Worm (Caenorhabditis elegans) whole organism, young adult: ENCODE results near the gene C09G12.5.

Experiments used
- Y56A3A.18 ChIP-seq: fragments of 200-800 bp; sonication (Bioruptor generic); IDR thresholded peaks from 2 replicates; pipeline ENCODE4 v1.3.6; 2022; ENCODE audit warnings: missing genetic modification reagents, missing genetic modification characterization, missing compliant biosample characterization
- Y95B8A.8 ChIP-seq: fragments of 200-800 bp; sonication (Bioruptor generic); IDR thresholded peaks from 2 replicates; pipeline ENCODE4 v1.3.6; 2022; ENCODE audit warnings: missing genetic modification reagents, missing genetic modification characterization, missing compliant biosample characterization
- aptf-2 ChIP-seq: fragments of 200-800 bp; sonication (Bioruptor generic); conservative IDR thresholded peaks from 2 replicates; pipeline ENCODE4 v1.3.6; 2022; ENCODE audit warnings: missing genetic modification reagents, missing genetic modification characterization, missing compliant biosample characterization
- lin-35 ChIP-seq, 3 experiments: fragments of 150-350 bp in 2 of 3; sonication (generic microtip) in 1 of 3; optimal IDR thresholded peaks; 2 replicates each; lab custom pipeline; 2014 to 2018; ENCODE audit warnings: missing biosample characterization in 3 of 3, missing genetic modification characterization in 3 of 3, missing genetic modification reagents in 3 of 3
- nfya-2 ChIP-seq: fragments of 200-800 bp; sonication (Bioruptor generic); IDR thresholded peaks from 2 replicates; pipeline ENCODE4 v1.3.6; 2022; ENCODE audit warnings: missing genetic modification reagents, missing genetic modification characterization, missing compliant biosample characterization
- snpc-1.3 ChIP-seq: sonication (generic microtip); optimal IDR thresholded peaks from 2 replicates; lab custom pipeline; 2017; ENCODE audit warnings: missing genetic modification characterization, mild to moderate bottlenecking, missing compliant biosample characterization, antibody characterized with exemption, moderate library complexity, missing genotype, missing genetic modification reagents; ENCODE audit not compliant: insufficient read depth
- snpc-4 ChIP-seq, 5 experiments: fragments of 150-350 bp in 1 of 5; sonication (generic microtip) in 4 of 5; optimal IDR thresholded peaks; 2 replicates each; lab custom pipeline; 2014 to 2018; ENCODE audit warnings: missing genetic modification characterization in 5 of 5, missing biosample characterization in 3 of 5, antibody characterized with exemption in 2 of 5, mild to moderate bottlenecking in 2 of 5, missing compliant biosample characterization in 2 of 5, missing genotype in 2 of 5, moderate library complexity in 2 of 5, missing genetic modification reagents in 1 of 5

DNA sequence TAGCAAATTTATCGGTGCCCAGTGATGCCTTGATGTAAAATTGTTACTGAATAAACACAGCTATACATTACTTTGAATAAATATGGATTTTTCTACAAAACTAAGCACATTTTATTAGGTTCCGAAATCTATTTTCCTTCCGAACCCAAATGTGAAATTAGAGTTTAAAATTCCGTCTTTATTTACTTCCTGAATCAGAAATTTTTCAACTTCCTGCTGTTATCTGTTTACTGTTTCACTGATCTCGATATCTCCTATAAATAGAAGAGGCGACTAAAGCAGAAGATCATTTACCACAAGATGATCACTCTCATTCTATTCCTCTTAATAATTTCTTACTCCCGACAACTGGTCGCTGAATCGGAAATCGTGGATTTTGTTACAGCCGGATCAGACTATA lies 9.4 kb upstream of the C09G12.5 start, which contains the start of gene F58E2.2:
- no peak for TF ChIP-seq nfya-2 (GFP tag; lab: Robert Waterston, UW)
- TF ChIP-seq Y95B8A.8 (GFP tag; lab: Robert Waterston, UW) = no peak
- TF ChIP-seq Y56A3A.18 (GFP tag; lab: Robert Waterston, UW) = no peak
- TF ChIP-seq snpc-4 (GFP tag; optimal IDR thresholded peaks at IDR 0.05; lab: Kevin White, UChicago) = no peak
- no peak for TF ChIP-seq snpc-4 (tag; optimal IDR thresholded peaks at IDR 0.05; lab: Kevin White, UChicago)
- no peak for TF ChIP-seq aptf-2 (GFP tag; lab: Robert Waterston, UW)
- TF ChIP-seq lin-35 (GFP tag; optimal IDR thresholded peaks at IDR 0.05; lab: Kevin White, UChicago) = no peak
- no peak for TF ChIP-seq snpc-1.3 (tag; lab: Kevin White, UChicago)
